Fruit fly (Drosophila melanogaster): ENCODE data around the gene bru3.
A peak's percentile ranks its signal among the peaks of the same experiment; 100 is the strongest.

DNA sequence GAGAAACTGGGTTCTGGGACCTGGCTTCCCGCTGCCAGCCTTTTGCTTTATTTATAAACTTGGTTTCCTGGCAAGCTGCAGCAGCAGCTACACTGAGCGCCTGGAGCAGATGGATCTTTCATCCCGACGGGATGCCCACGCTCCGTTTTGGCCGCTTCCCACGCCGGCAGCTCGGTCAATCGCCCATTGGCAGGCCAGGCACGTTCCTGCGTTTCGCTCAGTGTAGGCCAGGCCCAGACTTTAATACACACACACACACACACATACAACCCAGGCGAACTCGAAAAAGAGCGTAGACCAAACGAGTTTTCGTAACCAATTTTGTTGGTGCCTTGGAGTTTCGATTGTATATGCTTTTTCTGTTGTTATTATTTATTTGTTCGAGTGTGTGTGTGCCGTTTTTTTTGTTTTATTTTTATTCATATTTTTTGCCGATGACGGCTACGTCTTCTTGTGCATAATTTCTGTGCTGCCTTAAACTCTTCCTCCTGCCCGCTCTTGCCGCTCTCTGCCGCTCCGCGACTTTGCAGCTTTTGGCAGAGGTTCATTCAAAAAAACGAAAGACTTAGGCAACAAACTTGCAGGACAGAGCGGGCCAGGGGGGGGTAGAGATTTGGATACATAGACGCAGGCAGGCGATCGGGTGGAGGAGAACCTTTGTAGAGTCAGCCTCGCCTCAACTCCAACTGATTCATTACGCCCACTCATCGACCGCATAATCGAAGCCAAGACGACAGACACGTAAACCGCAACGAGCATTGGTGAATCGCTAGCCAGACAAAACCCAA lies 303.1 kb downstream of the bru3 start:
- TF ChIP-seq D1 (tag; optimal IDR thresholded peaks at IDR 0.05) (no peak), CG12605 (GFP tag; IDR thresholded peaks at IDR 0.05) (peak; percentile 54; the same call in 1 of the 2 replicates), Pif1A (GFP tag; optimal IDR thresholded peaks at IDR 0.05) (no peak), CG13204 (GFP tag; optimal IDR thresholded peaks at IDR 0.05) (peak; percentile 86), CG15710 (tag; optimal IDR thresholded peaks at IDR 0.05) (peak; percentile 82), CG4496 (GFP tag; IDR thresholded peaks at IDR 0.05) (peak; percentile 88), gl (tag; optimal IDR thresholded peaks at IDR 0.05) (peak; percentile 74), CG17806 (tag; optimal IDR thresholded peaks at IDR 0.05) (peak; percentile 79), CG34367 (tag; optimal IDR thresholded peaks at IDR 0.05) (peak; percentile 73)

Measured in whole organism, pupa.